Worm (Caenorhabditis elegans) whole organism, L3 larva: ENCODE data around the gene nhr-229.

ENCODE experiments used
- R02D3.7 ChIP-seq: fragments of 150-350 bp; optimal IDR thresholded peaks from 2 replicates; lab custom pipeline; 2014; ENCODE audit warnings: missing biosample characterization, missing genetic modification characterization
- ama-1 ChIP-seq: fragments of 150-350 bp; optimal IDR thresholded peaks from 2 replicates; lab custom pipeline; 2018
- ceh-16 ChIP-seq: sonication (generic microtip); optimal IDR thresholded peaks from 2 replicates; lab custom pipeline; 2017; ENCODE audit warnings: missing biosample characterization, missing genetic modification characterization
- ceh-28 ChIP-seq: fragments of 150-350 bp; optimal IDR thresholded peaks from 2 replicates; lab custom pipeline; 2014; ENCODE audit warnings: missing biosample characterization, missing genetic modification reagents, missing genetic modification characterization
- ceh-82 ChIP-seq: fragments of 150-350 bp; optimal IDR thresholded peaks from 2 replicates; lab custom pipeline; 2014; ENCODE audit warnings: missing biosample characterization, missing genetic modification characterization
- ceh-9 ChIP-seq: sonication (generic microtip); optimal IDR thresholded peaks from 2 replicates; lab custom pipeline; 2018; ENCODE audit warnings: missing biosample characterization, missing genetic modification characterization
- egl-27 ChIP-seq: sonication (generic microtip); optimal IDR thresholded peaks from 4 replicates; lab custom pipeline; 2017; ENCODE audit warnings: missing biosample characterization, missing genetic modification reagents, missing genetic modification characterization
- egl-5 ChIP-seq: fragments of 150-350 bp; optimal IDR thresholded peaks from 2 replicates; lab custom pipeline; 2017; ENCODE audit warnings: missing biosample characterization, missing genetic modification reagents, missing genetic modification characterization, inconsistent platforms
- elt-1 ChIP-seq: fragments of 150-350 bp; optimal IDR thresholded peaks from 2 replicates; lab custom pipeline; 2014; ENCODE audit warnings: missing biosample characterization, missing genetic modification characterization
- elt-2 ChIP-seq: sonication (generic microtip); optimal IDR thresholded peaks from 2 replicates; lab custom pipeline; 2016; ENCODE audit warnings: missing genetic modification reagents, mild to moderate bottlenecking, missing genetic modification characterization, missing compliant biosample characterization
- elt-3 ChIP-seq, 3 experiments: fragments of 150-350 bp in 1 of 3; sonication (generic microtip) in 2 of 3; optimal IDR thresholded peaks; 2 replicates in 2 of 3; 4 replicates in 1 of 3; lab custom pipeline; 2014 to 2017; ENCODE audit warnings: missing biosample characterization in 3 of 3, missing genetic modification characterization in 3 of 3
- fkh-10 ChIP-seq: sonication (generic microtip); optimal IDR thresholded peaks from 2 replicates; lab custom pipeline; 2017; ENCODE audit warnings: missing biosample characterization, missing genetic modification reagents, missing genetic modification characterization
- fkh-2 ChIP-seq: fragments of 150-350 bp; optimal IDR thresholded peaks from 2 replicates; lab custom pipeline; 2014; ENCODE audit warnings: missing biosample characterization, missing genetic modification reagents, missing genetic modification characterization
- fos-1 ChIP-seq: fragments of 150-350 bp; optimal IDR thresholded peaks from 2 replicates; lab custom pipeline; 2014; ENCODE audit warnings: missing biosample characterization, missing genetic modification characterization
- lin-15B ChIP-seq: fragments of 150-350 bp; optimal IDR thresholded peaks from 2 replicates; lab custom pipeline; 2014; ENCODE audit warnings: missing biosample characterization, missing genetic modification characterization
- lin-39 ChIP-seq: fragments of 150-350 bp; optimal IDR thresholded peaks from 2 replicates; lab custom pipeline; 2018; ENCODE audit warnings: missing biosample characterization, missing genetic modification reagents, missing genetic modification characterization
- lsy-12 ChIP-seq: sonication (generic microtip); optimal IDR thresholded peaks from 2 replicates; lab custom pipeline; 2016; ENCODE audit warnings: mild to moderate bottlenecking, missing genetic modification characterization, missing compliant biosample characterization
- mdl-1 ChIP-seq: fragments of 150-350 bp; optimal IDR thresholded peaks from 2 replicates; lab custom pipeline; 2014; ENCODE audit warnings: missing biosample characterization, missing genetic modification characterization
- mml-1 ChIP-seq: fragments of 150-350 bp; sonication (generic microtip); optimal IDR thresholded peaks from 3 replicates; lab custom pipeline; 2014; ENCODE audit warnings: missing biosample characterization, missing genetic modification characterization
- nfya-1 ChIP-seq: sonication (generic microtip); optimal IDR thresholded peaks from 2 replicates; lab custom pipeline; 2017; ENCODE audit warnings: missing genetic modification characterization, mild to moderate bottlenecking, missing compliant biosample characterization, antibody characterized with exemption, moderate library complexity; ENCODE audit not compliant: insufficient read depth
- nhr-11 ChIP-seq: fragments of 150-350 bp; optimal IDR thresholded peaks from 2 replicates; lab custom pipeline; 2014; ENCODE audit warnings: missing biosample characterization, missing genetic modification characterization
- nhr-12 ChIP-seq: fragments of 150-350 bp; optimal IDR thresholded peaks from 2 replicates; lab custom pipeline; 2014; ENCODE audit warnings: missing biosample characterization, missing genetic modification characterization
- nhr-23 ChIP-seq: fragments of 150-350 bp; optimal IDR thresholded peaks from 2 replicates; lab custom pipeline; 2014; ENCODE audit warnings: missing biosample characterization, missing genetic modification reagents, missing genetic modification characterization
- nhr-237 ChIP-seq: fragments of 150-350 bp; optimal IDR thresholded peaks from 2 replicates; lab custom pipeline; 2014; ENCODE audit warnings: missing biosample characterization, missing genetic modification characterization
- nhr-43 ChIP-seq: sonication (generic microtip); optimal IDR thresholded peaks from 2 replicates; lab custom pipeline; 2016; ENCODE audit warnings: mild to moderate bottlenecking, missing genetic modification characterization, missing compliant biosample characterization; ENCODE audit not compliant: poor library complexity, severe bottlenecking
- nhr-67 ChIP-seq: fragments of 150-350 bp; optimal IDR thresholded peaks from 2 replicates; lab custom pipeline; 2014; ENCODE audit warnings: missing biosample characterization, missing genetic modification characterization
- nhr-76 ChIP-seq: fragments of 150-350 bp; sonication (generic microtip); optimal IDR thresholded peaks from 5 replicates; lab custom pipeline; 2014; ENCODE audit warnings: missing biosample characterization, missing genetic modification characterization
- nhr-77 ChIP-seq: fragments of 150-350 bp; optimal IDR thresholded peaks from 2 replicates; lab custom pipeline; 2014; ENCODE audit warnings: missing biosample characterization, missing genetic modification characterization
- pha-4 ChIP-seq: fragments of 150-350 bp; optimal IDR thresholded peaks from 2 replicates; lab custom pipeline; 2014; ENCODE audit warnings: missing biosample characterization, missing genetic modification reagents, missing genetic modification characterization
- pqm-1 ChIP-seq: fragments of 150-350 bp; optimal IDR thresholded peaks from 2 replicates; lab custom pipeline; 2017; ENCODE audit warnings: missing biosample characterization, missing genetic modification characterization, inconsistent platforms
- sea-2 ChIP-seq: fragments of 150-350 bp; sonication (generic microtip); optimal IDR thresholded peaks from 4 replicates; lab custom pipeline; 2014; ENCODE audit warnings: missing biosample characterization, missing genetic modification reagents, missing genetic modification characterization
- tbx-2 ChIP-seq: sonication (generic microtip); optimal IDR thresholded peaks from 2 replicates; lab custom pipeline; 2016; ENCODE audit warnings: mild to moderate bottlenecking, missing genetic modification characterization, missing compliant biosample characterization
- unc-39 ChIP-seq: sonication (generic microtip); optimal IDR thresholded peaks from 4 replicates; lab custom pipeline; 2017; ENCODE audit warnings: missing biosample characterization, missing genetic modification characterization
- unc-62 ChIP-seq: fragments of 150-350 bp; sonication (generic microtip); optimal IDR thresholded peaks from 4 replicates; lab custom pipeline; 2014; ENCODE audit warnings: missing biosample characterization, missing genetic modification reagents, missing genetic modification characterization
- zag-1 ChIP-seq: fragments of 150-350 bp; optimal IDR thresholded peaks from 2 replicates; lab custom pipeline; 2014; ENCODE audit warnings: missing biosample characterization, missing genetic modification characterization
- ztf-4 ChIP-seq: fragments of 150-350 bp; optimal IDR thresholded peaks from 2 replicates; lab custom pipeline; 2014; ENCODE audit warnings: missing biosample characterization, missing genetic modification characterization

nhr-229 gene

DNA sequence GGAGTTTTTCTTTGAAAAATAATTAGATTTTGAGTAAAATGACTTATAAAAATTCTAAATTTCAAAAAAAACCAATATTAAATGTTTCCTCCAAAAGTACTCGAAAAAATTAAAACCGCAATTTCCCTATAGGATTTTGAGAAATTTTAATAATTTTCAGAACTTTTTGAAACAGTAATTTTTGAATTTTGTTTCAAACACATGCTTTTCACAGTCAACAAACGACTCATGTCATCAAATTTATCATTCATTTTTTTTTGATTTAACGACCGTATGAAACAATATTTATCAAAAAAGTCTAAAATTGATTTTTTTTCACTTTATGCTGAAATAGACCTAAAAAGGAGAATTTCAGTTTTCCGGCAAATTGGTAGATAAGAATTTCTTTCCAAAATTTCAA lies 3.8 kb downstream of the nhr-229 start:
- no peak for TF ChIP-seq nhr-76
- no peak for TF ChIP-seq nhr-12
- TF ChIP-seq fos-1 (tag; lab: Kevin White, UChicago) = no peak
- no peak for TF ChIP-seq R02D3.7
- no peak for TF ChIP-seq nfya-1 (tag; lab: Kevin White, UChicago)
- TF ChIP-seq fkh-10 (GFP tag; lab: Kevin White, UChicago) = no peak
- no peak for TF ChIP-seq lin-39 (tag; lab: Kevin White, UChicago)
- TF ChIP-seq nhr-23 = no peak
- TF ChIP-seq pha-4 (tag; lab: Kevin White, UChicago) = no peak
- TF ChIP-seq pqm-1 = no peak
- TF ChIP-seq nhr-11 (tag; lab: Kevin White, UChicago) = no peak
- TF ChIP-seq ceh-9 = no peak
- TF ChIP-seq elt-2 = no peak
- TF ChIP-seq sea-2 (GFP tag; lab: Kevin White, UChicago) = no peak
- no peak for TF ChIP-seq egl-5 (tag; lab: Kevin White, UChicago)
- no peak for TF ChIP-seq unc-39 (tag; lab: Kevin White, UChicago)

- TF ChIP-seq ama-1 (lab: Kevin White, UChicago) (no peak), ceh-28 (tag; lab: Kevin White, UChicago) (no peak), fkh-10 (GFP tag; lab: Kevin White, UChicago) (no peak), nhr-237 (tag; lab: Kevin White, UChicago) (no peak), ztf-4 (tag; lab: Kevin White, UChicago) (no peak), nhr-43 (tag; lab: Kevin White, UChicago) (no peak), egl-27 (tag; lab: Kevin White, UChicago) (no peak), elt-1 (tag; lab: Kevin White, UChicago) (no peak), tbx-2 (no peak), nhr-11 (tag; lab: Kevin White, UChicago) (no peak), unc-62 (no peak), pha-4 (tag; lab: Kevin White, UChicago) (no peak), mdl-1 (tag; lab: Kevin White, UChicago) (no peak), ceh-82 (tag; lab: Kevin White, UChicago) (no peak), elt-3 (tag; optimal IDR thresholded peaks at IDR 0.05; lab: Kevin White, UChicago) (no peak), nhr-67 (tag; lab: Kevin White, UChicago) (no peak), ceh-16 (tag; lab: Kevin White, UChicago) (no peak), pqm-1 (no peak), lin-15B (tag; lab: Kevin White, UChicago) (no peak)
- TF ChIP-seq, all 47 proteins: peak for 0
These were observed 5.4 kb downstream of the nhr-229 start, which contains the start of gene dct-13 for ce11 chrIV:17025017-17025416. dct-13 (minus strand) TSS chrIV:17025117.

- no peak for TF ChIP-seq fkh-2 (tag; lab: Kevin White, UChicago)
- TF ChIP-seq ztf-4 (tag; lab: Kevin White, UChicago) = no peak
- no peak for TF ChIP-seq lin-39 (tag; lab: Kevin White, UChicago)
These were observed 9.4 kb downstream of the nhr-229 start for ce11 chrIV:17021042-17021441.

- TF ChIP-seq nhr-77 (tag; lab: Kevin White, UChicago) (no peak), egl-5 (tag; lab: Kevin White, UChicago) (no peak), nhr-23 (no peak), zag-1 (tag; lab: Kevin White, UChicago) (no peak), R02D3.7 (no peak), nhr-76 (no peak), lin-39 (tag; lab: Kevin White, UChicago) (no peak)
These were observed 20.1 kb downstream of the nhr-229 start for ce11 chrIV:17010274-17010673.

DNA sequence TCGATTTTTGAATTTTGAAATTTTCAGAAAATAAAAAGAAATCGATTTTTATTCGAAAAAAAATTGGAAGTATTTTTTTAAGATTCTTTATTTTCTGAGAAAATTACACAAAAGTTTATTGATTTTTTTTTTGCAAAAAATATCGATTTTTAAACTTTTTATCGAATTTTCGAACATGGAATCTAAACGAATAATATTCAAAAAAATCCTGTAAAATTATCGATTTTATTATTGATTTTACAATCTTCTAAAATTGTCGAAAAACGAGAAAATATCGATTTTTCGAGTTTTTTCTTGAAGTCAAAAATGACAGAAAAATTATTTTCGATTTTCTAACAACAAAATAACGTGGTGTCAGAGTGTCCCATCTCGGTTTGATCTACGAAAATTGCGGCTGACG lies 24.7 kb downstream of the nhr-229 start:
- TF ChIP-seq mml-1 (tag; lab: Kevin White, UChicago) (no peak), lsy-12 (tag; lab: Kevin White, UChicago) (no peak), ceh-28 (tag; lab: Kevin White, UChicago) (peak; percentile 90), pqm-1 (no peak)
